Worm (Caenorhabditis elegans) whole organism, L1 larva: Measurements from ENCODE around the gene T19H12.2.
A peak's percentile ranks its signal among the peaks of the same experiment; 100 is the strongest.

Experiments
- C16A3.4 ChIP-seq: fragments of 150-350 bp; optimal IDR thresholded peaks from 2 replicates; lab custom pipeline; 2014; ENCODE audit warnings: missing biosample characterization, missing genetic modification characterization
- C34B4.2 ChIP-seq: sonication (generic microtip); optimal IDR thresholded peaks from 2 replicates; lab custom pipeline; 2017; ENCODE audit warnings: mild to moderate bottlenecking, missing genetic modification characterization, missing compliant biosample characterization
- F16B12.6 ChIP-seq: fragments of 150-350 bp; optimal IDR thresholded peaks from 2 replicates; lab custom pipeline; 2014; ENCODE audit warnings: missing biosample characterization, missing genetic modification characterization
- aha-1 ChIP-seq: fragments of 150-350 bp; optimal IDR thresholded peaks from 2 replicates; lab custom pipeline; 2014; ENCODE audit warnings: missing biosample characterization, missing genetic modification characterization
- ama-1 ChIP-seq: fragments of 150-350 bp; optimal IDR thresholded peaks from 2 replicates; lab custom pipeline; 2014
- blmp-1 ChIP-seq: fragments of 150-350 bp; optimal IDR thresholded peaks from 2 replicates; lab custom pipeline; 2014; ENCODE audit warnings: missing biosample characterization, missing genetic modification characterization
- ceh-82 ChIP-seq, 3 experiments: fragments of 150-350 bp in 1 of 3; sonication (generic microtip) in 2 of 3; optimal IDR thresholded peaks; 2 replicates each; lab custom pipeline; 2014 to 2017; ENCODE audit warnings: missing biosample characterization in 3 of 3, missing genetic modification characterization in 3 of 3
- ces-1 ChIP-seq: fragments of 150-350 bp; optimal IDR thresholded peaks from 2 replicates; lab custom pipeline; 2014; ENCODE audit warnings: missing biosample characterization, missing genetic modification reagents, missing genetic modification characterization
- dpl-1 ChIP-seq, 3 experiments: fragments of 150-350 bp in 2 of 3; sonication (generic microtip) in 1 of 3; optimal IDR thresholded peaks; 2 replicates each; lab custom pipeline; 2014 to 2017; ENCODE audit warnings: missing biosample characterization in 3 of 3, missing genetic modification characterization in 3 of 3, missing genetic modification reagents in 3 of 3
- dsc-1 ChIP-seq: sonication (generic microtip); optimal IDR thresholded peaks from 2 replicates; lab custom pipeline; 2016; ENCODE audit warnings: mild to moderate bottlenecking, missing genetic modification characterization, missing compliant biosample characterization
- elt-3 ChIP-seq, 6 experiments: fragments of 150-350 bp in 1 of 6; sonication (generic microtip); optimal IDR thresholded peaks; 2 replicates each; lab custom pipeline; 2017 to 2018; ENCODE audit warnings: missing biosample characterization in 6 of 6, missing genetic modification characterization in 6 of 6, inconsistent platforms in 1 of 6
- fkh-10 ChIP-seq: sonication (generic microtip); optimal IDR thresholded peaks from 2 replicates; lab custom pipeline; 2017; ENCODE audit warnings: missing biosample characterization, missing genetic modification reagents, missing genetic modification characterization
- fkh-8 ChIP-seq: sonication (generic microtip); optimal IDR thresholded peaks from 2 replicates; lab custom pipeline; 2016; ENCODE audit warnings: mild to moderate bottlenecking, missing genetic modification characterization, missing compliant biosample characterization
- fos-1 ChIP-seq: fragments of 150-350 bp; optimal IDR thresholded peaks from 2 replicates; lab custom pipeline; 2014; ENCODE audit warnings: missing biosample characterization, missing genetic modification characterization
- grh-1 ChIP-seq: fragments of 200-800 bp; sonication (Bioruptor generic); IDR thresholded peaks from 2 replicates; pipeline ENCODE4 v1.3.6; 2022; ENCODE audit warnings: missing genetic modification reagents, missing genetic modification characterization, missing compliant biosample characterization
- hlh-17 ChIP-seq: fragments of 200-800 bp; sonication (Bioruptor generic); optimal IDR thresholded peaks from 2 replicates; lab custom pipeline; 2018; ENCODE audit warnings: missing genetic modification characterization, mild to moderate bottlenecking, missing compliant biosample characterization, moderate library complexity, borderline replicate concordance
- hlh-4 ChIP-seq: sonication (generic microtip); optimal IDR thresholded peaks from 2 replicates; lab custom pipeline; 2016; ENCODE audit warnings: mild to moderate bottlenecking, missing genetic modification characterization, missing compliant biosample characterization
- hpl-2 ChIP-seq: fragments of 150-350 bp; optimal IDR thresholded peaks from 2 replicates; lab custom pipeline; 2014; ENCODE audit warnings: missing biosample characterization, missing genetic modification reagents, missing genetic modification characterization
- irx-1 ChIP-seq: sonication (generic microtip); optimal IDR thresholded peaks from 2 replicates; lab custom pipeline; 2016; ENCODE audit warnings: missing genetic modification characterization, missing compliant biosample characterization
- lin-14 ChIP-seq: fragments of 200-800 bp; sonication (Bioruptor generic); optimal IDR thresholded peaks from 2 replicates; lab custom pipeline; 2018; ENCODE audit warnings: mild to moderate bottlenecking, missing genetic modification characterization, moderate library complexity, missing compliant biosample characterization
- lin-15B ChIP-seq: fragments of 150-350 bp; sonication (generic microtip); optimal IDR thresholded peaks from 3 replicates; lab custom pipeline; 2014; ENCODE audit warnings: missing biosample characterization, missing genetic modification characterization
- lin-35 ChIP-seq, 2 experiments: fragments of 150-350 bp; optimal IDR thresholded peaks; 2 replicates each; lab custom pipeline; 2014; ENCODE audit warnings: missing biosample characterization in 2 of 2, missing genetic modification characterization in 2 of 2, missing genetic modification reagents in 2 of 2
- lin-39 ChIP-seq: fragments of 150-350 bp; optimal IDR thresholded peaks from 2 replicates; lab custom pipeline; 2014; ENCODE audit warnings: missing biosample characterization, missing genetic modification reagents, missing genetic modification characterization
- lir-3 ChIP-seq: sonication (generic microtip); optimal IDR thresholded peaks from 2 replicates; lab custom pipeline; 2016; ENCODE audit warnings: mild to moderate bottlenecking, missing genetic modification characterization, moderate library complexity, missing compliant biosample characterization; ENCODE audit not compliant: poor library complexity
- lsy-2 ChIP-seq, 2 experiments: fragments of 150-350 bp; optimal IDR thresholded peaks; 2 replicates each; lab custom pipeline; 2014; ENCODE audit warnings: missing biosample characterization in 2 of 2, missing genetic modification characterization in 2 of 2
- mdl-1 ChIP-seq, 2 experiments: fragments of 150-350 bp; optimal IDR thresholded peaks; 2 replicates each; lab custom pipeline; 2014 to 2017; ENCODE audit warnings: missing biosample characterization in 2 of 2, missing genetic modification characterization in 2 of 2, inconsistent platforms in 1 of 2
- mep-1 ChIP-seq: fragments of 150-350 bp; optimal IDR thresholded peaks from 2 replicates; lab custom pipeline; 2014; ENCODE audit warnings: missing biosample characterization, missing genetic modification characterization
- nhr-11 ChIP-seq: fragments of 150-350 bp; optimal IDR thresholded peaks from 2 replicates; lab custom pipeline; 2014; ENCODE audit warnings: missing biosample characterization, missing genetic modification characterization
- nhr-20 ChIP-seq: sonication (generic microtip); optimal IDR thresholded peaks from 2 replicates; lab custom pipeline; 2016; ENCODE audit warnings: mild to moderate bottlenecking, missing genetic modification characterization, missing compliant biosample characterization
- nhr-71 ChIP-seq: sonication (generic microtip); optimal IDR thresholded peaks from 2 replicates; lab custom pipeline; 2016; ENCODE audit warnings: mild to moderate bottlenecking, missing genetic modification characterization, moderate library complexity, missing compliant biosample characterization
- nhr-77 ChIP-seq: fragments of 150-350 bp; optimal IDR thresholded peaks from 2 replicates; lab custom pipeline; 2014; ENCODE audit warnings: missing biosample characterization, missing genetic modification characterization
- nhr-84 ChIP-seq: sonication (generic microtip); optimal IDR thresholded peaks from 2 replicates; lab custom pipeline; 2017; ENCODE audit warnings: missing biosample characterization, missing genetic modification characterization
- nhr-85 ChIP-seq: sonication (generic microtip); peaks from one replicate; lab custom pipeline; 2016; ENCODE audit warnings: missing genetic modification characterization, inconsistent platforms, missing compliant biosample characterization
- nhr-90 ChIP-seq: sonication (generic microtip); optimal IDR thresholded peaks from 2 replicates; lab custom pipeline; 2016; ENCODE audit warnings: mild to moderate bottlenecking, missing genetic modification characterization, missing compliant biosample characterization; ENCODE audit not compliant: poor library complexity
- skn-1 ChIP-seq: fragments of 150-350 bp; optimal IDR thresholded peaks from 2 replicates; lab custom pipeline; 2014; ENCODE audit warnings: missing biosample characterization, missing genetic modification characterization
- sptf-1 ChIP-seq: fragments of 150-350 bp; optimal IDR thresholded peaks from 2 replicates; lab custom pipeline; 2014; ENCODE audit warnings: missing biosample characterization, missing genetic modification characterization
- sup-37 ChIP-seq: fragments of 200-800 bp; sonication (Bioruptor generic); optimal IDR thresholded peaks from 2 replicates; lab custom pipeline; 2018; ENCODE audit warnings: mild to moderate bottlenecking, missing genetic modification characterization, missing compliant biosample characterization
- swsn-7 ChIP-seq: sonication (generic microtip); optimal IDR thresholded peaks from 2 replicates; lab custom pipeline; 2016; ENCODE audit warnings: missing genetic modification characterization, missing compliant biosample characterization
- tlp-1 ChIP-seq: fragments of 150-350 bp; optimal IDR thresholded peaks from 2 replicates; lab custom pipeline; 2014; ENCODE audit warnings: missing biosample characterization, missing genetic modification characterization
- unc-30 ChIP-seq: sonication (generic microtip); optimal IDR thresholded peaks from 2 replicates; lab custom pipeline; 2017; ENCODE audit warnings: missing biosample characterization, missing genetic modification characterization
- unc-62 ChIP-seq: fragments of 150-350 bp; optimal IDR thresholded peaks from 2 replicates; lab custom pipeline; 2014; ENCODE audit warnings: missing biosample characterization, missing genetic modification reagents, missing genetic modification characterization
- unc-86 ChIP-seq: sonication (generic microtip); optimal IDR thresholded peaks from 2 replicates; lab custom pipeline; 2016; ENCODE audit warnings: missing genetic modification characterization, missing compliant biosample characterization
- vab-15 ChIP-seq: sonication (generic microtip); optimal IDR thresholded peaks from 2 replicates; lab custom pipeline; 2017; ENCODE audit warnings: missing genotype, mild to moderate bottlenecking, missing genetic modification characterization, missing compliant biosample characterization
- xbp-1 ChIP-seq: sonication (generic microtip); optimal IDR thresholded peaks from 2 replicates; lab custom pipeline; 2016; ENCODE audit warnings: missing genetic modification characterization, missing compliant biosample characterization

T19H12.2 gene

ce11 chrV:4889976-4890479 lies at the start of gene T19H12.2:
TSS of gene T19H12.2 (plus strand) at chrV:4890429.
- TF ChIP-seq lsy-2 (tag; optimal IDR thresholded peaks at IDR 0.05; lab: Kevin White, UChicago) = peak in 1 of 2 experiments; percentile 57
- TF ChIP-seq sptf-1 (tag; lab: Kevin White, UChicago) = no peak
- no peak for TF ChIP-seq nhr-84 (tag; lab: Kevin White, UChicago)
- no peak for TF ChIP-seq xbp-1 (tag; lab: Kevin White, UChicago)
- TF ChIP-seq unc-62 (GFP tag; lab: Kevin White, UChicago) = no peak
- TF ChIP-seq C16A3.4 (tag; lab: Kevin White, UChicago) = no peak
- no peak for TF ChIP-seq lin-35 (GFP tag; optimal IDR thresholded peaks at IDR 0.05; lab: Kevin White, UChicago)
- no peak for TF ChIP-seq nhr-77
- TF ChIP-seq lin-39 (tag; lab: Kevin White, UChicago) = no peak
- peak; percentile 22 for TF ChIP-seq blmp-1 (tag; lab: Kevin White, UChicago)
- TF ChIP-seq, all 84 proteins: peak for 2

ce11 chrV:4841179-4841578 lies 49.0 kb upstream of the T19H12.2 start, which contains the start of gene cwp-1:
TSS of gene cwp-1 (minus strand) at chrV:4841279.
- TF ChIP-seq nhr-84 (tag; lab: Kevin White, UChicago) = no peak
- TF ChIP-seq nhr-20 (tag; lab: Kevin White, UChicago) = no peak
- TF ChIP-seq ces-1 = no peak
- TF ChIP-seq aha-1 (tag; lab: Kevin White, UChicago) = no peak
- no peak for TF ChIP-seq dpl-1 (GFP tag; optimal IDR thresholded peaks at IDR 0.05; lab: Kevin White, UChicago)
- no peak for TF ChIP-seq mep-1
- no peak for TF ChIP-seq unc-86 (tag; lab: Kevin White, UChicago)
- TF ChIP-seq xbp-1 (tag; lab: Kevin White, UChicago) = no peak
- TF ChIP-seq C34B4.2 (tag; lab: Kevin White, UChicago) = no peak
- no peak for TF ChIP-seq lin-15B (tag; lab: Kevin White, UChicago)
- TF ChIP-seq fkh-10 (GFP tag; lab: Kevin White, UChicago) = no peak

- TF ChIP-seq fkh-8 (tag; lab: Kevin White, UChicago) (no peak), lsy-2 (tag; optimal IDR thresholded peaks at IDR 0.05; lab: Kevin White, UChicago) (no peak), hlh-4 (tag; lab: Kevin White, UChicago) (no peak), nhr-90 (no peak), hlh-17 (GFP tag; lab: Kevin White, UChicago) (no peak)
Observed at ce11 chrV:4842544-4842943, 47.7 kb upstream of the T19H12.2 start, which contains the start of the genes cwp-2 and cwp-3. TSS of gene cwp-2 (minus strand) at chrV:4842644. TSS of gene cwp-3 (plus strand) at chrV:4842836.

DNA sequence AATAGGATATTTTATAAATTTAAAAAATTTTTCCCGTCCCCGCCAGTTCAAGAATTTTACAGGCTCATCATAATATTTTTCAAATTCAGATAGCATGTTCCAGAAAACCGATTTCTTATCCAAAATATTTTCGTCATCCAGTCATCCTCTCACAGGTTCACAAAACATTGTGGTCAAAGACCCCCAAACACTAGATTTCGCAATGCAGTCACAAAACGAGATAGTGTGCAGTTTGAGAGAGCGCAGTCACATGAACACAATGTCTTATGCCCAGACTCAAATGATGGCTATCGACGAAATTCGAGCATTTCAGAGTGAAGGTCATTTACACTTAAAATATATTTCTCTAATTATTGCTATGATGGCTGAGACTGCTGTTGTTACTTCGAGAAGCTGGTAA lies 45.6 kb upstream of the T19H12.2 start, which contains the start of gene abhd-5.2:
TSS of gene abhd-5.2 (plus strand) at position 95 of the 400 bp plus-strand sequence.
- TF ChIP-seq lin-35 (GFP tag; optimal IDR thresholded peaks at IDR 0.05; lab: Kevin White, UChicago) (peak; percentile 46 to 76), sup-37 (GFP tag; lab: Kevin White, UChicago) (no peak), nhr-71 (tag; lab: Kevin White, UChicago) (peak; percentile 79), nhr-90 (peak; percentile 21), lsy-2 (tag; optimal IDR thresholded peaks at IDR 0.05; lab: Kevin White, UChicago) (peak; percentile 39 to 55), hlh-4 (tag; lab: Kevin White, UChicago) (no peak), mdl-1 (tag; optimal IDR thresholded peaks at IDR 0.05; lab: Kevin White, UChicago) (peak in 1 of 2 experiments; percentile 59), C34B4.2 (tag; lab: Kevin White, UChicago) (no peak), sptf-1 (tag; lab: Kevin White, UChicago) (no peak), unc-86 (tag; lab: Kevin White, UChicago) (peak; percentile 15), dpl-1 (GFP tag; optimal IDR thresholded peaks at IDR 0.05; lab: Kevin White, UChicago) (peak; percentile 35 to 52 (median 38)), swsn-7 (tag; lab: Kevin White, UChicago) (peak; percentile 32), nhr-85 (peak; percentile 16), fos-1 (tag; lab: Kevin White, UChicago) (no peak), tlp-1 (tag; lab: Kevin White, UChicago) (no peak), hlh-17 (GFP tag; lab: Kevin White, UChicago) (no peak), skn-1 (peak; percentile 79), elt-3 (tag; optimal IDR thresholded peaks at IDR 0.05; lab: Kevin White, UChicago) (peak in 1 of 6 experiments; percentile 27), ama-1 (no peak), F16B12.6 (tag; lab: Kevin White, UChicago) (peak; percentile 12), mep-1 (peak; percentile 70), lir-3 (tag; lab: Kevin White, UChicago) (no peak), dsc-1 (tag; lab: Kevin White, UChicago) (peak; percentile 7), C16A3.4 (tag; lab: Kevin White, UChicago) (peak; percentile 9), unc-30 (tag; lab: Kevin White, UChicago) (no peak), lin-14 (GFP tag; lab: Kevin White, UChicago) (peak; percentile 89), blmp-1 (tag; lab: Kevin White, UChicago) (no peak), grh-1 (no peak), ceh-82 (tag; optimal IDR thresholded peaks at IDR 0.05; lab: Kevin White, UChicago) (peak; percentile 48 to 78 (median 65)), irx-1 (tag; lab: Kevin White, UChicago) (no peak), vab-15 (tag; lab: Kevin White, UChicago) (no peak), nhr-11 (tag; lab: Kevin White, UChicago) (peak; percentile 43), hpl-2 (GFP tag; lab: Kevin White, UChicago) (no peak)
